Worm (Caenorhabditis elegans) whole organism, L4 larva: ENCODE data around the gene T14G12.11.

ENCODE experiments used
- F49E8.2 ChIP-seq: sonication (generic microtip); optimal IDR thresholded peaks from 2 replicates; lab custom pipeline; 2016; ENCODE audit warnings: missing compliant biosample characterization, mild to moderate bottlenecking, missing genetic modification characterization, borderline replicate concordance
- ZK546.5 ChIP-seq, 2 experiments: sonication (generic microtip); optimal IDR thresholded peaks; 2 replicates each; lab custom pipeline; 2017; ENCODE audit warnings: missing biosample characterization in 2 of 2, missing genetic modification characterization in 2 of 2
- aha-1 ChIP-seq: fragments of 150-350 bp; peaks from one replicate; lab custom pipeline; 2014; ENCODE audit warnings: missing biosample characterization, missing genetic modification characterization
- egl-27 ChIP-seq: sonication (generic microtip); optimal IDR thresholded peaks from 3 replicates; lab custom pipeline; 2017; ENCODE audit warnings: missing biosample characterization, missing genetic modification reagents, missing genetic modification characterization
- lir-3 ChIP-seq: sonication (generic microtip); optimal IDR thresholded peaks from 2 replicates; lab custom pipeline; 2016; ENCODE audit warnings: mild to moderate bottlenecking, missing genetic modification characterization, missing compliant biosample characterization
- nhr-77 ChIP-seq: fragments of 150-350 bp; optimal IDR thresholded peaks from 2 replicates; lab custom pipeline; 2014; ENCODE audit warnings: missing biosample characterization, missing genetic modification characterization
- pqm-1 ChIP-seq: sonication (generic microtip); optimal IDR thresholded peaks from 2 replicates; lab custom pipeline; 2017; ENCODE audit warnings: missing biosample characterization, missing genetic modification characterization
- unc-130 ChIP-seq: sonication (generic microtip); optimal IDR thresholded peaks from 2 replicates; lab custom pipeline; 2016; ENCODE audit warnings: missing genetic modification reagents, missing genetic modification characterization, missing compliant biosample characterization

- no peak for TF ChIP-seq lir-3 (tag; lab: Kevin White, UChicago)
- no peak for TF ChIP-seq unc-130 (GFP tag; lab: Kevin White, UChicago)
- TF ChIP-seq F49E8.2 (tag; lab: Kevin White, UChicago): no peak
- no peak for TF ChIP-seq egl-27 (tag; lab: Kevin White, UChicago)
- TF ChIP-seq aha-1 (tag; lab: Kevin White, UChicago): no peak
- no peak for TF ChIP-seq ZK546.5 (tag; optimal IDR thresholded peaks at IDR 0.05; lab: Kevin White, UChicago)
- TF ChIP-seq pqm-1: no peak
- TF ChIP-seq nhr-77 (tag; lab: Kevin White, UChicago): no peak
Measured at ce11 chrX:3751370-3751769, 11.0 kb downstream of the T14G12.11 start.
